Fruit fly (Drosophila melanogaster): ENCODE measurements around the gene CG5149.

The CG5149 gene

dm6 chr2L:7396962-7397361 lies 8.9 kb upstream of the CG5149 start (continued):
- TF ChIP-seq ftz-f1 (GFP tag; optimal IDR thresholded peaks at IDR 0.05) (no peak), CrebB (tag; optimal IDR thresholded peaks at IDR 0.05) (no peak), al (GFP tag; IDR thresholded peaks at IDR 0.05) (peak; percentile 64), CG7987 (GFP tag; optimal IDR thresholded peaks at IDR 0.05) (peak; percentile 35), tna (GFP tag; IDR thresholded peaks at IDR 0.05; ENCODE audit: partially characterized antibody) (no peak), hb (GFP tag; IDR thresholded peaks at IDR 0.05; ENCODE audit: partially characterized antibody) (no peak), Sry-β (GFP tag; optimal IDR thresholded peaks at IDR 0.05) (no peak), hth (optimal IDR thresholded peaks at IDR 0.05) (no peak), gcm (GFP tag; optimal IDR thresholded peaks at IDR 0.05) (peak; percentile 19), H2.0 (GFP tag; IDR thresholded peaks at IDR 0.05) (peak; percentile 75), CG9932 (GFP tag; IDR thresholded peaks at IDR 0.05) (peak; percentile 60), crol (GFP tag; IDR thresholded peaks at IDR 0.05) (no peak), CG11247 (GFP tag; IDR thresholded peaks at IDR 0.05) (peak; percentile 54), CG18764 (GFP tag; optimal IDR thresholded peaks at IDR 0.05) (peak; percentile 12), dm (GFP tag; optimal IDR thresholded peaks at IDR 0.05) (no peak), CG10979 (tag; optimal IDR thresholded peaks at IDR 0.05) (peak; percentile 58), CG6272 (GFP tag; IDR thresholded peaks at IDR 0.05) (peak; percentile 54; the same call in 1 of the 2 replicates), tup (GFP tag; optimal IDR thresholded peaks at IDR 0.05) (no peak), cad (GFP tag; optimal IDR thresholded peaks at IDR 0.05) (no peak), gcm2 (GFP tag; optimal IDR thresholded peaks at IDR 0.05) (no peak), schlank (tag; optimal IDR thresholded peaks at IDR 0.05) (no peak), ash1 (GFP tag; optimal IDR thresholded peaks at IDR 0.05) (no peak), CG9437 (GFP tag; optimal IDR thresholded peaks at IDR 0.05) (peak; percentile 56), Dref (GFP tag; IDR thresholded peaks at IDR 0.05) (no peak), grn (GFP tag; optimal IDR thresholded peaks at IDR 0.05) (no peak), CG5953 (GFP tag; IDR thresholded peaks at IDR 0.05) (peak; percentile 54), CG4617 (GFP tag; optimal IDR thresholded peaks at IDR 0.05; ENCODE audit: borderline replicate concordance) (no peak), crp (GFP tag; optimal IDR thresholded peaks at IDR 0.05) (no peak), cas (GFP tag; IDR thresholded peaks at IDR 0.05) (peak; percentile 66), CG3995 (GFP tag; optimal IDR thresholded peaks at IDR 0.05) (peak; percentile 1), CG8765 (GFP tag; IDR thresholded peaks at IDR 0.05) (no peak), HHEX (GFP tag; optimal IDR thresholded peaks at IDR 0.05) (peak; percentile 69), Ets97D (GFP tag; optimal IDR thresholded peaks at IDR 0.05) (no peak), Dfd (GFP tag; optimal IDR thresholded peaks at IDR 0.05) (no peak), CG12769 (tag; optimal IDR thresholded peaks at IDR 0.05) (peak; percentile 74), jing (GFP tag; optimal IDR thresholded peaks at IDR 0.05) (no peak), luna (GFP tag; optimal IDR thresholded peaks at IDR 0.05) (no peak), zfh1 (GFP tag; IDR thresholded peaks at IDR 0.05) (peak; percentile 57; the same call in 1 of the 3 replicates), CG5245 (GFP tag; optimal IDR thresholded peaks at IDR 0.05) (no peak), CG18599 (GFP tag; optimal IDR thresholded peaks at IDR 0.05) (peak; percentile 83), CG4328 (GFP tag; optimal IDR thresholded peaks at IDR 0.05) (no peak), TFAM (GFP tag; optimal IDR thresholded peaks at IDR 0.05) (no peak), CG11723 (GFP tag; optimal IDR thresholded peaks at IDR 0.05) (peak; percentile 3), CG3838 (GFP tag; optimal IDR thresholded peaks at IDR 0.05) (no peak), CG7786 (GFP tag; optimal IDR thresholded peaks at IDR 0.05) (peak; percentile 3), Nf-YC (tag; optimal IDR thresholded peaks at IDR 0.05) (no peak), CG10565 (GFP tag; optimal IDR thresholded peaks at IDR 0.05) (no peak), ato (GFP tag; IDR thresholded peaks at IDR 0.05; ENCODE audit: partially characterized antibody) (no peak), inv (GFP tag; IDR thresholded peaks at IDR 0.05; ENCODE audit: partially characterized antibody) (no peak), chm (GFP tag; IDR thresholded peaks at IDR 0.05) (peak; percentile 56; the same call in 1 of the 2 replicates), Dp (GFP tag; optimal IDR thresholded peaks at IDR 0.05) (no peak), CG4282 (GFP tag; optimal IDR thresholded peaks at IDR 0.05) (no peak)

Measured in whole organism, embryonic.